Worm (Caenorhabditis elegans) whole organism, L4 larva: Measurements from ENCODE around the gene Y53C12B.7.

ENCODE experiments used
- F37D6.2 ChIP-seq: sonication (generic microtip); optimal IDR thresholded peaks from 2 replicates; lab custom pipeline; 2016; ENCODE audit warnings: mild to moderate bottlenecking, missing genetic modification characterization, missing compliant biosample characterization
- F49E8.2 ChIP-seq: sonication (generic microtip); optimal IDR thresholded peaks from 2 replicates; lab custom pipeline; 2016; ENCODE audit warnings: missing compliant biosample characterization, mild to moderate bottlenecking, missing genetic modification characterization, borderline replicate concordance
- T20F7.1 ChIP-seq: fragments of 200-800 bp; sonication (Bioruptor generic); optimal IDR thresholded peaks from 2 replicates; lab custom pipeline; 2018; ENCODE audit warnings: mild to moderate bottlenecking, missing genetic modification characterization, missing compliant biosample characterization
- Y48G9A.11 ChIP-seq: fragments of 200-800 bp; sonication (Bioruptor generic); IDR thresholded peaks from 2 replicates; pipeline ENCODE4 v1.3.6; 2022; ENCODE audit warnings: missing genetic modification reagents, missing genetic modification characterization, missing compliant biosample characterization
- Y75B8A.6 ChIP-seq: fragments of 200-800 bp; sonication (Bioruptor generic); IDR thresholded peaks from 2 replicates; pipeline ENCODE4 v1.3.6; 2022; ENCODE audit warnings: missing genetic modification reagents, missing genetic modification characterization, missing compliant biosample characterization
- ZK546.5 ChIP-seq, 2 experiments: sonication (generic microtip); optimal IDR thresholded peaks; 2 replicates each; lab custom pipeline; 2017; ENCODE audit warnings: missing biosample characterization in 2 of 2, missing genetic modification characterization in 2 of 2
- aha-1 ChIP-seq: fragments of 150-350 bp; peaks from one replicate; lab custom pipeline; 2014; ENCODE audit warnings: missing biosample characterization, missing genetic modification characterization
- ama-1 ChIP-seq: fragments of 150-350 bp; optimal IDR thresholded peaks from 2 replicates; lab custom pipeline; 2014; ENCODE audit warnings: inconsistent platforms, mixed read lengths
- arid-1 ChIP-seq: fragments of 200-800 bp; sonication (Bioruptor generic); conservative IDR thresholded peaks from 2 replicates; pipeline ENCODE4 v1.3.6; 2022; ENCODE audit warnings: missing genetic modification reagents, missing genetic modification characterization, missing compliant biosample characterization
- ceh-20 ChIP-seq: fragments of 200-800 bp; sonication (Bioruptor generic); IDR thresholded peaks from 2 replicates; pipeline ENCODE4 v1.3.6; 2022; ENCODE audit warnings: missing genetic modification reagents, missing genetic modification characterization, missing compliant biosample characterization
- ceh-44 ChIP-seq: fragments of 200-800 bp; sonication (Bioruptor generic); IDR thresholded peaks from 2 replicates; pipeline ENCODE4 v1.3.6; 2022; ENCODE audit warnings: missing genetic modification reagents, missing genetic modification characterization, missing compliant biosample characterization
- ceh-62 ChIP-seq: sonication (generic microtip); optimal IDR thresholded peaks from 2 replicates; lab custom pipeline; 2017; ENCODE audit warnings: missing biosample characterization, missing genetic modification characterization
- cey-2 ChIP-seq: sonication (generic microtip); optimal IDR thresholded peaks from 3 replicates; lab custom pipeline; 2017; ENCODE audit warnings: missing genetic modification characterization, mild to moderate bottlenecking, missing compliant biosample characterization, antibody characterized with exemption, borderline replicate concordance; ENCODE audit not compliant: insufficient read depth
- ctbp-1 ChIP-seq: fragments of 200-800 bp; sonication (Bioruptor generic); IDR thresholded peaks from 2 replicates; pipeline ENCODE4 v1.3.6; 2022; ENCODE audit warnings: missing genetic modification reagents, missing genetic modification characterization, missing compliant biosample characterization
- daf-12 ChIP-seq: fragments of 150-350 bp; optimal IDR thresholded peaks from 2 replicates; lab custom pipeline; 2014; ENCODE audit warnings: missing biosample characterization, missing genetic modification reagents, missing genetic modification characterization
- daf-16 ChIP-seq, 3 experiments: sonication (generic microtip); optimal IDR thresholded peaks; 2 replicates each; lab custom pipeline; 2016 to 2017; ENCODE audit warnings: missing genetic modification characterization in 3 of 3, missing genetic modification reagents in 3 of 3, mild to moderate bottlenecking in 2 of 3, missing compliant biosample characterization in 2 of 3, missing biosample characterization in 1 of 3, moderate library complexity in 1 of 3
- dmd-6 ChIP-seq: fragments of 200-800 bp; sonication (Bioruptor generic); IDR thresholded peaks from 2 replicates; pipeline ENCODE4 v1.3.6; 2022; ENCODE audit warnings: missing genetic modification reagents, missing genetic modification characterization, missing compliant biosample characterization
- dmd-9 ChIP-seq: fragments of 200-800 bp; sonication (Bioruptor generic); IDR thresholded peaks from 2 replicates; pipeline ENCODE4 v1.3.6; 2022; ENCODE audit warnings: missing genetic modification reagents, missing genetic modification characterization, missing compliant biosample characterization
- dve-1 ChIP-seq: sonication (generic microtip); optimal IDR thresholded peaks from 2 replicates; lab custom pipeline; 2017; ENCODE audit warnings: antibody characterized with exemption, mild to moderate bottlenecking, missing genetic modification characterization, missing compliant biosample characterization; ENCODE audit not compliant: insufficient read depth
- fos-1 ChIP-seq: fragments of 150-350 bp; optimal IDR thresholded peaks from 2 replicates; lab custom pipeline; 2014; ENCODE audit warnings: missing biosample characterization, missing genetic modification characterization
- hlh-11 ChIP-seq: fragments of 200-800 bp; sonication (Bioruptor generic); optimal IDR thresholded peaks from 2 replicates; lab custom pipeline; 2018; ENCODE audit warnings: mild to moderate bottlenecking, missing genetic modification characterization, missing compliant biosample characterization
- lin-38 ChIP-seq: fragments of 200-800 bp; sonication (Bioruptor generic); IDR thresholded peaks from 2 replicates; pipeline ENCODE4 v1.3.6; 2022; ENCODE audit warnings: missing genetic modification reagents, missing genetic modification characterization, missing compliant biosample characterization
- lsy-2 ChIP-seq, 2 experiments: fragments of 150-350 bp in 1 of 2; sonication (generic microtip) in 1 of 2; optimal IDR thresholded peaks; 2 replicates each; lab custom pipeline; 2014 to 2017; ENCODE audit warnings: missing biosample characterization in 2 of 2, missing genetic modification characterization in 2 of 2
- mdt-29 ChIP-seq: fragments of 200-800 bp; sonication (Bioruptor generic); IDR thresholded peaks from 2 replicates; pipeline ENCODE4 v1.3.6; 2022; ENCODE audit warnings: missing genetic modification reagents, missing genetic modification characterization, missing compliant biosample characterization
- mxl-2 ChIP-seq: fragments of 200-800 bp; sonication (Bioruptor generic); conservative IDR thresholded peaks from 2 replicates; pipeline ENCODE4 v1.3.6; 2022; ENCODE audit warnings: missing genetic modification reagents, missing genetic modification characterization, missing compliant biosample characterization
- nhr-102 ChIP-seq: sonication (generic microtip); optimal IDR thresholded peaks from 2 replicates; lab custom pipeline; 2016; ENCODE audit warnings: mild to moderate bottlenecking, missing genetic modification characterization, moderate library complexity, missing compliant biosample characterization
- nhr-25 ChIP-seq: sonication (generic microtip); optimal IDR thresholded peaks from 2 replicates; lab custom pipeline; 2017; ENCODE audit warnings: missing genetic modification characterization, mild to moderate bottlenecking, missing compliant biosample characterization, antibody characterized with exemption, moderate library complexity, borderline replicate concordance; ENCODE audit not compliant: insufficient read depth
- nhr-28 ChIP-seq: fragments of 150-350 bp; optimal IDR thresholded peaks from 2 replicates; lab custom pipeline; 2014; ENCODE audit warnings: missing biosample characterization, missing genetic modification characterization
- nhr-41 ChIP-seq: fragments of 200-800 bp; sonication (Bioruptor generic); IDR thresholded peaks from 2 replicates; pipeline ENCODE4 v1.3.6; 2022; ENCODE audit warnings: missing genetic modification reagents, missing genetic modification characterization, missing compliant biosample characterization
- nhr-6 ChIP-seq: fragments of 150-350 bp; optimal IDR thresholded peaks from 2 replicates; lab custom pipeline; 2014; ENCODE audit warnings: missing biosample characterization, missing genetic modification characterization
- nhr-77 ChIP-seq: fragments of 150-350 bp; optimal IDR thresholded peaks from 2 replicates; lab custom pipeline; 2014; ENCODE audit warnings: missing biosample characterization, missing genetic modification characterization
- pha-4 ChIP-seq, 2 experiments: fragments of 150-350 bp in 1 of 2; fragments of 200-800 bp in 1 of 2; sonication (Bioruptor generic) in 1 of 2; IDR thresholded peaks in 1 of 2; optimal IDR thresholded peaks in 1 of 2; 2 replicates each; pipeline versions ENCODE4 v1.3.6 to Lab custom; 2014 to 2022; ENCODE audit warnings: missing genetic modification characterization in 2 of 2, missing genetic modification reagents in 2 of 2, missing biosample characterization in 1 of 2, missing compliant biosample characterization in 1 of 2
- php-3 ChIP-seq: fragments of 200-800 bp; sonication (Bioruptor generic); IDR thresholded peaks from 2 replicates; pipeline ENCODE4 v1.3.6; 2022; ENCODE audit warnings: missing genetic modification reagents, missing genetic modification characterization, missing compliant biosample characterization
- saeg-2 ChIP-seq: fragments of 200-800 bp; sonication (Bioruptor generic); IDR thresholded peaks from 2 replicates; pipeline ENCODE4 v1.3.6; 2022; ENCODE audit warnings: missing genetic modification reagents, missing genetic modification characterization, missing compliant biosample characterization
- set-16 ChIP-seq: fragments of 200-800 bp; sonication (Bioruptor generic); IDR thresholded peaks from 2 replicates; pipeline ENCODE4 v1.3.6; 2022; ENCODE audit warnings: missing genetic modification reagents, missing genetic modification characterization, missing compliant biosample characterization
- snpc-4 ChIP-seq: fragments of 150-350 bp; optimal IDR thresholded peaks from 2 replicates; lab custom pipeline; 2014; ENCODE audit warnings: missing biosample characterization, missing genetic modification characterization
- spr-1 ChIP-seq: sonication (generic microtip); optimal IDR thresholded peaks from 2 replicates; lab custom pipeline; 2016; ENCODE audit warnings: mild to moderate bottlenecking, missing genetic modification characterization, missing compliant biosample characterization
- tag-97 ChIP-seq: fragments of 200-800 bp; sonication (Bioruptor generic); IDR thresholded peaks from 2 replicates; pipeline ENCODE4 v1.3.6; 2022; ENCODE audit warnings: missing genetic modification characterization, missing compliant biosample characterization
- tra-1 ChIP-seq: fragments of 200-800 bp; sonication (Bioruptor generic); IDR thresholded peaks from 2 replicates; pipeline ENCODE4 v1.3.6; 2022; ENCODE audit warnings: missing genetic modification reagents, missing genetic modification characterization, missing compliant biosample characterization
- unc-62 ChIP-seq, 3 experiments: fragments of 150-350 bp in 1 of 3; sonication (generic microtip); optimal IDR thresholded peaks in 2 of 3; peaks in 1 of 3; 1 replicate in 1 of 3; 2 replicates in 2 of 3; lab custom pipeline; 2014 to 2017; ENCODE audit warnings: missing biosample characterization in 3 of 3, missing genetic modification characterization in 3 of 3, missing genetic modification reagents in 3 of 3, missing genotype in 1 of 3
- zag-1 ChIP-seq: fragments of 150-350 bp; optimal IDR thresholded peaks from 2 replicates; lab custom pipeline; 2014; ENCODE audit warnings: missing biosample characterization, missing genetic modification characterization
- ztf-7 ChIP-seq: fragments of 150-350 bp; optimal IDR thresholded peaks from 2 replicates; lab custom pipeline; 2014; ENCODE audit warnings: missing biosample characterization, missing genetic modification characterization

Y53C12B.7 gene

DNA sequence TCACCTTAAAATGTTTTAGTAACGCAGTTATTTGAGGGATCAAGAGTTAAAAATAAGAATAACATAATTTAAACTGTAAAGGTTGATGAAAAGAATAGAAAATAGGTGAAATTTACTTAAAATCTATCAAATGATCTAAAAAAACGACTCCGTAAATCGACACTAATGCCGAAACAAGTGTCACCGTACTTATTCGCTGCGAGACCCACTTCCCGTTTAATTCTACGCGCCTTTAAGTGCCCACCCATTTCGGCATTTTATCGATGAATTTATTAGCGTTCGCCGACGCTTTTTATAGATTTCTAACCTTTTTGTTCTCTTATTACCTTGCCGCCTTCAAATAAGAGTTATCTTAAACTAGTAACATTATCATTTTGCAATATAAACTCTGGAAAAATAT lies 6.9 kb downstream of the Y53C12B.7 start, which contains the start of the genes Y53C12B.1 and nos-3 (continued):
- peak; percentile 57; the same call in 1 of the 2 replicates for TF ChIP-seq arid-1 (GFP tag; lab: Robert Waterston, UW)
- TF ChIP-seq, all 104 proteins: peak for 33

DNA sequence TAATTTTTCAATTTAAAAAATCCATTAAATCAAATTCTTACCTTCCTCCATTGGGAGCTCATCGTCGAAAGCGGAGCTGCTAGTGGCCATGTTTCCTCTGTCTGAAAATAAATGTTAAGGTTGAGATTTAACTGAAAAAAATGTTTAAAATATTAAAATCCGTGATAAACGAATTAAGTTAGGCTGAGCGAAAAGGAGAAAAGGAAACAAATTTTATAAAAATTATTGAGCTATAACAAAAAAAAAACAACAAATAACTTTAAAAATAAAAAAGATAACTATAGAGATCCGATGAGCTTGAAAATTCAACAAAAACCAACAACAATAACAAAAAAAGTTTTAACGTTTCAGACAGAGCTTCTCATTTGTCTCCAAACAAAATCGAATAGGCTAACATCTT lies 10.2 kb downstream of the Y53C12B.7 start, which contains the start of gene pno-1:
TSS of gene pno-1 (minus strand) at position 101 of the 400 bp plus-strand sequence.
- TF ChIP-seq lin-38 (GFP tag; lab: Robert Waterston, UW) (0 out of 2 replicates have a peak, but pooled peaks have one; percentile 9), dmd-9 (no peak), cey-2 (tag; lab: Kevin White, UChicago) (no peak)

- TF ChIP-seq unc-62 (GFP tag; optimal IDR thresholded peaks at IDR 0.05 in 1 of 2; lab: Kevin White, UChicago) = peak in 1 of 2 experiments; percentile 82
- no peak for TF ChIP-seq unc-62 (tag; optimal IDR thresholded peaks at IDR 0.05; lab: Kevin White, UChicago)
- no peak for TF ChIP-seq ztf-7
- TF ChIP-seq hlh-11 = peak; percentile 16
- TF ChIP-seq nhr-25 = no peak
- TF ChIP-seq mxl-2 (GFP tag; lab: Robert Waterston, UW) = no peak
- no peak for TF ChIP-seq daf-12 (tag; lab: Kevin White, UChicago)
- TF ChIP-seq fos-1 (tag; lab: Kevin White, UChicago) = no peak
- TF ChIP-seq ama-1 (lab: Kevin White, UChicago) = no peak
- no peak for TF ChIP-seq set-16 (GFP tag; lab: Robert Waterston, UW)
- TF ChIP-seq ZK546.5 (tag; optimal IDR thresholded peaks at IDR 0.05; lab: Kevin White, UChicago) = no peak
- TF ChIP-seq tra-1 = peak; percentile 62
- peak; percentile 48; the same call in 1 of the 2 replicates for TF ChIP-seq mdt-29 (GFP tag; lab: Robert Waterston, UW)
- TF ChIP-seq F37D6.2 (tag; lab: Kevin White, UChicago) = no peak
- no peak for TF ChIP-seq tag-97
- no peak for TF ChIP-seq daf-16 (GFP tag; optimal IDR thresholded peaks at IDR 0.05; lab: Kevin White, UChicago)
- TF ChIP-seq daf-16 (tag; optimal IDR thresholded peaks at IDR 0.05; lab: Kevin White, UChicago) = peak; percentile 46
- TF ChIP-seq ctbp-1 (GFP tag; lab: Robert Waterston, UW) = no peak
- no peak for TF ChIP-seq nhr-77 (tag; lab: Kevin White, UChicago)
- peak; percentile 91 for TF ChIP-seq dmd-6 (GFP tag; lab: Robert Waterston, UW)
- TF ChIP-seq saeg-2 (GFP tag; lab: Robert Waterston, UW) = no peak
- TF ChIP-seq nhr-41 (GFP tag; lab: Robert Waterston, UW) = no peak
- no peak for TF ChIP-seq Y48G9A.11 (GFP tag; lab: Robert Waterston, UW)
- TF ChIP-seq dmd-9 = no peak
- TF ChIP-seq nhr-6 (tag; lab: Kevin White, UChicago) = no peak
- TF ChIP-seq ceh-44 (GFP tag; lab: Robert Waterston, UW) = no peak
- no peak for TF ChIP-seq spr-1 (tag; lab: Kevin White, UChicago)
- TF ChIP-seq nhr-28 (tag; lab: Kevin White, UChicago) = no peak
- no peak for TF ChIP-seq F49E8.2 (tag; lab: Kevin White, UChicago)
- TF ChIP-seq pha-4 (GFP tag; IDR thresholded peaks at IDR 0.05; lab: Robert Waterston, UW) = peak; percentile 29; the same call in 1 of the 2 replicates
- no peak for TF ChIP-seq pha-4 (tag; optimal IDR thresholded peaks at IDR 0.05; lab: Kevin White, UChicago)
- no peak for TF ChIP-seq ceh-62 (tag; lab: Kevin White, UChicago)
- no peak for TF ChIP-seq zag-1 (tag; lab: Kevin White, UChicago)
- peak; percentile 78 for TF ChIP-seq dve-1 (tag; lab: Kevin White, UChicago)
- no peak for TF ChIP-seq Y75B8A.6 (GFP tag; lab: Robert Waterston, UW)
- no peak for TF ChIP-seq snpc-4 (tag; lab: Kevin White, UChicago)
- TF ChIP-seq php-3 = peak; percentile 89
- TF ChIP-seq ceh-20 (GFP tag; lab: Robert Waterston, UW) = no peak
- TF ChIP-seq T20F7.1 (GFP tag; lab: Kevin White, UChicago) = peak; percentile 8
- no peak for TF ChIP-seq nhr-102 (tag; lab: Kevin White, UChicago)
- TF ChIP-seq aha-1 = peak; percentile 42
- TF ChIP-seq lsy-2 (tag; optimal IDR thresholded peaks at IDR 0.05; lab: Kevin White, UChicago) = peak in 1 of 2 experiments; percentile 3
- TF ChIP-seq, all 104 proteins: peak for 12
Measured at ce11 chrII:9741400-9741799, 11.6 kb downstream of the Y53C12B.7 start.
